Fruit fly (Drosophila melanogaster) whole organism, embryonic: ENCODE results near the gene CG5013.

Experiments
- CG2712 ChIP-seq: fragments of 200-800 bp; optimal IDR thresholded peaks from 3 replicates; lab custom pipeline; 2019; ENCODE audit warnings: missing biosample characterization, mild to moderate bottlenecking, missing genetic modification characterization, moderate library complexity
- Dref ChIP-seq: fragments of 200-800 bp; sonication (Bioruptor generic); IDR thresholded peaks from 2 replicates; pipeline ENCODE4 v1.3.6; 2022; ENCODE audit warnings: missing biosample characterization, missing genetic modification characterization
- hkb ChIP-seq, 2 experiments: fragments of 200-800 bp in 1 of 2; fragments of >200 bp in 1 of 2; sonication (Bioruptor generic) in 1 of 2; IDR thresholded peaks in 1 of 2; optimal IDR thresholded peaks in 1 of 2; 2 replicates each; pipeline versions ENCODE4 v1.3.6 to Lab custom; 2017 to 2022; ENCODE audit warnings: missing biosample characterization in 1 of 2, missing genetic modification characterization in 1 of 2
- repo ChIP-seq: fragments of 200-800 bp; sonication (Bioruptor generic); optimal IDR thresholded peaks from 2 replicates; lab custom pipeline; 2016; ENCODE audit warnings: missing biosample characterization, missing genetic modification characterization
- seq ChIP-seq: fragments of 200-800 bp; sonication (Bioruptor generic); IDR thresholded peaks from 2 replicates; pipeline ENCODE4 v1.3.6; 2022; ENCODE audit warnings: missing biosample characterization, missing genetic modification characterization

dm6 chr3R:16083578-16083977 lies 34.1 kb downstream of the CG5013 start, which contains the start of gene sxe2:
- TF ChIP-seq seq (no peak), CG2712 (tag; lab: Kevin White, UChicago) (no peak), hkb (optimal IDR thresholded peaks at IDR 0.05; lab: Kevin White, UChicago) (no peak), hkb (GFP tag; IDR thresholded peaks at IDR 0.05; lab: Robert Waterston, UW) (no peak), repo (GFP tag; lab: Kevin White, UChicago) (no peak), Dref (GFP tag; lab: Robert Waterston, UW) (no peak)
